In genomic region chr3R:22726031-22726770, dm6 we compare ENCODE assay signal across 7 fruit fly cellular contexts.
TF ChIP-seq lines count a peak whose summit lies in the region.

RNF220 (minus strand) TSS chr3R:22726414.

- peak; percentile 2 to 34 for TF ChIP-seq CTCF in S2 (optimal IDR thresholded peaks at IDR 0.05; lab: Kevin White, UChicago)
- TF ChIP-seq CTCF in whole organism, embryonic (GFP tag; optimal IDR thresholded peaks at IDR 0.05; lab: Kevin White, UChicago), result peak; percentile 38

TF ChIP-seq in Kc167, 6 proteins besides CTCF, POLR2A, EP300 and RAD21:
- TF ChIP-seq Sin3A (optimal IDR thresholded peaks at IDR 0.05; lab: Kevin White, UChicago), result no peak
- no peak for TF ChIP-seq Myc (optimal IDR thresholded peaks at IDR 0.05; lab: Kevin White, UChicago)
- TF ChIP-seq psq (optimal IDR thresholded peaks at IDR 0.05; lab: Kevin White, UChicago), result peak; percentile 73

TF ChIP-seq in whole organism, adult, 20 proteins besides CTCF, POLR2A, EP300 and RAD21:
- peak; percentile 39 for TF ChIP-seq CG1620 (GFP tag; optimal IDR thresholded peaks at IDR 0.05; lab: Kevin White, UChicago)
- TF ChIP-seq Mnt (GFP tag; optimal IDR thresholded peaks at IDR 0.05; lab: Kevin White, UChicago), result peak; percentile 62
- TF ChIP-seq bab1 (GFP tag; optimal IDR thresholded peaks at IDR 0.05; lab: Kevin White, UChicago), result no peak
- TF ChIP-seq CG7045 (GFP tag; optimal IDR thresholded peaks at IDR 0.05; lab: Kevin White, UChicago), result no peak

TF ChIP-seq in whole organism, embryonic, 481 proteins besides CTCF, POLR2A, EP300 and RAD21 (continues in another document):
- TF ChIP-seq CG13424 (tag; optimal IDR thresholded peaks at IDR 0.05; lab: Kevin White, UChicago), result no peak
- no peak for TF ChIP-seq ase (GFP tag; IDR thresholded peaks at IDR 0.05; lab: Robert Waterston, UW)
- peak; percentile 61; the same call in 2 of the 3 replicates for TF ChIP-seq CG7963 (GFP tag; IDR thresholded peaks at IDR 0.05; lab: Robert Waterston, UW; ENCODE audit: partially characterized antibody)
- TF ChIP-seq D19B (GFP tag; optimal IDR thresholded peaks at IDR 0.05; lab: Kevin White, UChicago), result no peak
- peak; percentile 24; the same call in 1 of the 2 replicates for TF ChIP-seq CG6272 (GFP tag; IDR thresholded peaks at IDR 0.05; lab: Robert Waterston, UW)
- no peak for TF ChIP-seq CG13624 (GFP tag; optimal IDR thresholded peaks at IDR 0.05; lab: Kevin White, UChicago)
- TF ChIP-seq GATAe (GFP tag; conservative IDR thresholded peaks at IDR 0.05; lab: Robert Waterston, UW), result no peak
- peak; percentile 21 for TF ChIP-seq az2 (GFP tag; optimal IDR thresholded peaks at IDR 0.05; lab: Kevin White, UChicago)
- peak; percentile 51 for TF ChIP-seq pzg (GFP tag; optimal IDR thresholded peaks at IDR 0.05; lab: Kevin White, UChicago)
- TF ChIP-seq CG11560 (tag; IDR thresholded peaks at IDR 0.05; lab: Robert Waterston, UW), result no peak
- no peak for TF ChIP-seq CG10274 (GFP tag; optimal IDR thresholded peaks at IDR 0.05; lab: Kevin White, UChicago)
- TF ChIP-seq CG12236 (GFP tag; optimal IDR thresholded peaks at IDR 0.05; lab: Kevin White, UChicago), result no peak
- TF ChIP-seq gcm (GFP tag; optimal IDR thresholded peaks at IDR 0.05; lab: Kevin White, UChicago), result no peak
- TF ChIP-seq CG6654 (GFP tag; optimal IDR thresholded peaks at IDR 0.05; lab: Kevin White, UChicago), result no peak
- TF ChIP-seq CG8924 (tag; optimal IDR thresholded peaks at IDR 0.05; lab: Kevin White, UChicago), result no peak
- TF ChIP-seq Vsx1 (GFP tag; optimal IDR thresholded peaks at IDR 0.05; lab: Kevin White, UChicago), result no peak
- TF ChIP-seq CG7271 (tag; optimal IDR thresholded peaks at IDR 0.05; lab: Kevin White, UChicago), result no peak
- 0 out of 2 replicates have a peak, but pooled peaks have one; percentile 4 for TF ChIP-seq CG14441 (GFP tag; IDR thresholded peaks at IDR 0.05; lab: Robert Waterston, UW)
- no peak for TF ChIP-seq Oaz (GFP tag; IDR thresholded peaks at IDR 0.05; lab: Robert Waterston, UW)
- TF ChIP-seq CG14050 (GFP tag; IDR thresholded peaks at IDR 0.05; lab: Robert Waterston, UW), result no peak
- peak; percentile 77 for TF ChIP-seq Dll (GFP tag; IDR thresholded peaks at IDR 0.05; lab: Robert Waterston, UW; ENCODE audit: partially characterized antibody)

TF ChIP-seq in whole organism, prepupa, 60 proteins besides CTCF, POLR2A, EP300 and RAD21 (continues in another document):
- TF ChIP-seq CG7368 (GFP tag; optimal IDR thresholded peaks at IDR 0.05; lab: Kevin White, UChicago), result no peak
- no peak for TF ChIP-seq CG16779 (tag; optimal IDR thresholded peaks at IDR 0.05; lab: Kevin White, UChicago)
- TF ChIP-seq CG34406 (GFP tag; optimal IDR thresholded peaks at IDR 0.05; lab: Kevin White, UChicago), result peak; percentile 12
- no peak for TF ChIP-seq topi (GFP tag; optimal IDR thresholded peaks at IDR 0.05; lab: Kevin White, UChicago)
- no peak for TF ChIP-seq dac (GFP tag; optimal IDR thresholded peaks at IDR 0.05; lab: Kevin White, UChicago)
- peak; percentile 31 for TF ChIP-seq achi (GFP tag; optimal IDR thresholded peaks at IDR 0.05; lab: Kevin White, UChicago)
- TF ChIP-seq CG11762 (GFP tag; optimal IDR thresholded peaks at IDR 0.05; lab: Kevin White, UChicago; ENCODE audit: insufficient read depth), result peak; percentile 3
- TF ChIP-seq CG15336 (GFP tag; IDR thresholded peaks at IDR 0.05; lab: Robert Waterston, UW), result 0 out of 2 replicates have a peak, but pooled peaks have one; percentile 24
- TF ChIP-seq OdsH (GFP tag; optimal IDR thresholded peaks at IDR 0.05; lab: Kevin White, UChicago), result peak; percentile 49
- peak; percentile 50 for TF ChIP-seq net (GFP tag; optimal IDR thresholded peaks at IDR 0.05; lab: Kevin White, UChicago)
- peak; percentile 66 for TF ChIP-seq svp (GFP tag; lab: Kevin White, UChicago)
- peak; percentile 15 for TF ChIP-seq CG3032 (tag; optimal IDR thresholded peaks at IDR 0.05; lab: Kevin White, UChicago)
- TF ChIP-seq Eip78C (GFP tag; lab: Kevin White, UChicago), result peak; percentile 64
- TF ChIP-seq CG4318 (GFP tag; optimal IDR thresholded peaks at IDR 0.05; lab: Kevin White, UChicago), result peak; percentile 20
- peak; percentile 48 for TF ChIP-seq acj6 (GFP tag; optimal IDR thresholded peaks at IDR 0.05; lab: Kevin White, UChicago)
- TF ChIP-seq CG11902 (GFP tag; optimal IDR thresholded peaks at IDR 0.05; lab: Kevin White, UChicago), result no peak
- peak; percentile 57 for TF ChIP-seq Hr4 (GFP tag; optimal IDR thresholded peaks at IDR 0.05; lab: Kevin White, UChicago)
- TF ChIP-seq Hr39 (GFP tag; optimal IDR thresholded peaks at IDR 0.05; lab: Kevin White, UChicago), result no peak
- peak; percentile 34 for TF ChIP-seq pdm3 (GFP tag; optimal IDR thresholded peaks at IDR 0.05; lab: Kevin White, UChicago)
- TF ChIP-seq Sox102F (GFP tag; optimal IDR thresholded peaks at IDR 0.05; lab: Kevin White, UChicago), result no peak
- TF ChIP-seq Lpt (GFP tag; optimal IDR thresholded peaks at IDR 0.05; lab: Kevin White, UChicago), result no peak
- TF ChIP-seq esn (GFP tag; optimal IDR thresholded peaks at IDR 0.05; lab: Kevin White, UChicago), result peak; percentile 28

TF ChIP-seq in whole organism, pupa, 21 proteins besides CTCF, POLR2A, EP300 and RAD21:
- TF ChIP-seq Pif1B (GFP tag; optimal IDR thresholded peaks at IDR 0.05; lab: Kevin White, UChicago) (no peak), CG15710 (tag; optimal IDR thresholded peaks at IDR 0.05; lab: Kevin White, UChicago) (peak; percentile 2), CG4496 (GFP tag; IDR thresholded peaks at IDR 0.05; lab: Robert Waterston, UW) (0 out of 3 replicates have a peak, but pooled peaks have one; percentile 29), CG8159 (tag; optimal IDR thresholded peaks at IDR 0.05; lab: Kevin White, UChicago) (peak; percentile 25), D1 (tag; optimal IDR thresholded peaks at IDR 0.05; lab: Kevin White, UChicago) (no peak), CG14655 (GFP tag; optimal IDR thresholded peaks at IDR 0.05; lab: Kevin White, UChicago) (peak; percentile 41), CG8301 (tag; optimal IDR thresholded peaks at IDR 0.05; lab: Kevin White, UChicago) (no peak), Snoo (tag; optimal IDR thresholded peaks at IDR 0.05; lab: Kevin White, UChicago) (peak; percentile 1)

TF ChIP-seq in whole organism, wandering third instar larva, 38 proteins besides CTCF, POLR2A, EP300 and RAD21:
- TF ChIP-seq lola (GFP tag; optimal IDR thresholded peaks at IDR 0.05; lab: Kevin White, UChicago) (no peak), usp (GFP tag; optimal IDR thresholded peaks at IDR 0.05; lab: Kevin White, UChicago) (no peak), tai (GFP tag; optimal IDR thresholded peaks at IDR 0.05; lab: Kevin White, UChicago) (no peak), Dfd (GFP tag; optimal IDR thresholded peaks at IDR 0.05; lab: Kevin White, UChicago) (no peak), Abd-B (GFP tag; optimal IDR thresholded peaks at IDR 0.05; lab: Kevin White, UChicago) (no peak), dsf (GFP tag; optimal IDR thresholded peaks at IDR 0.05; lab: Kevin White, UChicago; ENCODE audit: borderline replicate concordance) (no peak), dl (GFP tag; optimal IDR thresholded peaks at IDR 0.05; lab: Kevin White, UChicago; ENCODE audit: insufficient read depth in 1 of 2, partially characterized antibody in 2 of 2) (no peak), Hr78 (GFP tag; optimal IDR thresholded peaks at IDR 0.05; lab: Kevin White, UChicago) (no peak), Myc (optimal IDR thresholded peaks at IDR 0.05; lab: Kevin White, UChicago) (peak; percentile 32), HLH106 (tag; optimal IDR thresholded peaks at IDR 0.05; lab: Kevin White, UChicago) (peak; percentile 30), Dif (GFP tag; optimal IDR thresholded peaks at IDR 0.05; lab: Kevin White, UChicago; ENCODE audit: partially characterized antibody) (no peak), fru (GFP tag; optimal IDR thresholded peaks at IDR 0.05; lab: Kevin White, UChicago) (peak; percentile 15), CrebA (GFP tag; optimal IDR thresholded peaks at IDR 0.05; lab: Kevin White, UChicago; ENCODE audit: borderline replicate concordance) (no peak), psq (GFP tag; optimal IDR thresholded peaks at IDR 0.05; lab: Kevin White, UChicago) (no peak), Mio (GFP tag; optimal IDR thresholded peaks at IDR 0.05; lab: Kevin White, UChicago) (no peak), OdsH (GFP tag; optimal IDR thresholded peaks at IDR 0.05; lab: Kevin White, UChicago) (no peak), sage (GFP tag; optimal IDR thresholded peaks at IDR 0.05; lab: Kevin White, UChicago) (no peak), CG32264 (GFP tag; optimal IDR thresholded peaks at IDR 0.05; lab: Kevin White, UChicago) (no peak), Jra (GFP tag; optimal IDR thresholded peaks at IDR 0.05; lab: Kevin White, UChicago) (no peak), N (GFP tag; optimal IDR thresholded peaks at IDR 0.05; lab: Kevin White, UChicago) (no peak), Rel (GFP tag; optimal IDR thresholded peaks at IDR 0.05; lab: Kevin White, UChicago) (no peak), Rel (tag; optimal IDR thresholded peaks at IDR 0.05; lab: Kevin White, UChicago) (no peak)
